Worm (Caenorhabditis elegans) whole organism, L2 larva: ENCODE results near the gene nspe-5.

Source experiments
- elt-3 ChIP-seq: sonication (generic microtip); optimal IDR thresholded peaks from 2 replicates; lab custom pipeline; 2017; ENCODE audit warnings: missing biosample characterization, missing genetic modification characterization
- nhr-25 ChIP-seq: fragments of 150-350 bp; sonication (generic microtip); optimal IDR thresholded peaks from 3 replicates; lab custom pipeline; 2014; ENCODE audit warnings: missing biosample characterization, missing genetic modification characterization
- peb-1 ChIP-seq: fragments of 150-350 bp; optimal IDR thresholded peaks from 2 replicates; lab custom pipeline; 2014; ENCODE audit warnings: missing biosample characterization, missing genetic modification characterization
- sem-4 ChIP-seq: fragments of 150-350 bp; optimal IDR thresholded peaks from 2 replicates; lab custom pipeline; 2014; ENCODE audit warnings: missing biosample characterization, missing genetic modification reagents, missing genetic modification characterization
- unc-62 ChIP-seq: fragments of 150-350 bp; optimal IDR thresholded peaks from 2 replicates; lab custom pipeline; 2014; ENCODE audit warnings: missing biosample characterization, missing genetic modification reagents, missing genetic modification characterization
- ztf-4 ChIP-seq: fragments of 150-350 bp; optimal IDR thresholded peaks from 2 replicates; lab custom pipeline; 2014; ENCODE audit warnings: missing biosample characterization, missing genetic modification characterization

DNA sequence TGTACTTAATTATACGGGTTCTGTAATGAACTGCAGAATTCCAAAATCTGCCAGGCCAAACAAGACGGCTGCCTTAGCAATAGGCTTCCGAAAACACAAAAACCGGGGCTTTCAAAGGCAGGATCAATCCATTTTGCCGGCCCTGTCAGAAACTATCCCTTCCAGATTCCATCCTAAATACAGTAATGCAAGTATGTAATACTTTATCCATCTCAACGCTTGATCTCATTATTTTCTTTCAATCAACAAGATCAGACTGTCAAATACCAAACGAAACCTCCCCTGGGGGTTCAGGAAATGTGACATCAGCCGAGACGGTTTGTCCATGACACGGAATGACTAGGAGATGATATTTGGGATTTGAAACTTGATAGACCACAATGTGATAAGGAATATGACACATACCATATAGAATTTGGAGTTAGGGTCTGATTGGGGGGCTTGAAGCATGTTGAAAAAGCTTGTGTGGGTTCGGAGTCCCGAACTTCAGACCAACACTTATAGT is 2.5 kb upstream of the nspe-5 start:
- TF ChIP-seq elt-3 (tag; lab: Kevin White, UChicago) (no peak), peb-1 (no peak), sem-4 (no peak), ztf-4 (tag; lab: Kevin White, UChicago) (no peak), nhr-25 (no peak), unc-62 (no peak)
